Worm (Caenorhabditis elegans): ENCODE results near the gene pitr-3.
A peak's percentile ranks its signal among the peaks of the same experiment; 100 is the strongest.

pitr-3 gene

DNA sequence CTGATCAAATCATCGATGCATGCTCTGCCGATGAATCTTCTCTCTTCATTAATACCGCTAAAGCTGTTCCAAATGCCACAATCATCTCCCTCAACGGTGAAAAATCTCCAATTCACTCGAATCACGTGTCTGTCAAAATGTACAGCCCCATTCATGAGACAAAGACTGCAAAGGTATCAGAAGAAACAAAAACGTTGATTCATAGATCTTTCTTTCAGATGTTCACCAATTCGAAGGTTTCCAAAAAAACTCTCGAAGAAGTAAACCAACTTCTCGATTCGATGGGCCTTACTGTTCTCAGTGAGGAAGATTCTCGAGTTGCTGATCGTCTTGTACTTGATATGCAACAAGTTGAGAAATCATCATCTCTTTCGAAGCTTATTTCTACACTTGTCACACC lies 44.5 kb downstream of the pitr-3 start:
- TF ChIP-seq snpc-4 (tag; optimal IDR thresholded peaks at IDR 0.05), result no peak
- no peak for TF ChIP-seq peb-1 (tag; optimal IDR thresholded peaks at IDR 0.05)
- TF ChIP-seq sem-4 (tag; optimal IDR thresholded peaks at IDR 0.05), result no peak

DNA sequence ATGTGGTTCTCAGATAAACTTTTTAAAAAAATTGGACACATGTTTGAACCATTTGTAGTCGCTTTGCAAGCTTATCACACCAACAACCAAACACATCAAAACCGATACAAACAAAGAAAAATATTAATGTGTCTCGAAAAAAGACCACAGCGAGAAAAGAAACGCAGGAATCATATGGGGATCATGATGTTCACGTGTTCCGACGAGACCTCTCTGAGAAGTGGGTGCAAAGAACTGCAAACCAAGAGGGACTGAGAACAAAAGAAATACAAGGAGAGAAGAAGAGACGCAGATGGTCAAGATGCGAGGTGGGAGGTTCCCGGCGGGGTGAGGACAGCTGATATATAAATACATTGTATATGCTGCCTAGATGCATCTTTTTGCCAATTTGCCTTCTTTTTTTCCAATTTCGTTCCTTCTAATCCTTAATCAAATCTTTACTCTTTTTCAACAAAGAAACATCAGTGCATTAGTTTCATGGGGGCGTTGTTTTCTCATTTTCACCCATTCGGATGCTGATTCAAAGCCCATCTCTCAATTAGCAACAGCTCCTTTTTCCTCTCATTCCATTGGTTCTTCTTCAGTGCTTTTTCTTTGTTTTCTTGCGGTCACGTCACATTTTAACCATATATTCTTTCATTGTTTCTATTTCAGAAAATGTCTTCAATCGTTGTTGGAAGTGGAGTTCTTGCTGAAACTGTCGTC lies 45.4 kb downstream of the pitr-3 start, which contains the start of gene F21C10.10:
TSS of gene F21C10.10 (plus strand) at position 655 of the 705 bp plus-strand sequence.
- peak; percentile 93 for TF ChIP-seq sma-3 (GFP tag; optimal IDR thresholded peaks at IDR 0.05)
- TF ChIP-seq mdl-1 (tag; optimal IDR thresholded peaks at IDR 0.05), result peak; percentile 63 to 89
- no peak for TF ChIP-seq nhr-237 (tag; optimal IDR thresholded peaks at IDR 0.05)
- TF ChIP-seq unc-39 (tag; optimal IDR thresholded peaks at IDR 0.05), result no peak
- TF ChIP-seq nhr-129 (tag; optimal IDR thresholded peaks at IDR 0.05), result peak; percentile 88
- peak; percentile 72 for TF ChIP-seq blmp-1 (tag; optimal IDR thresholded peaks at IDR 0.05; ENCODE audit: insufficient read depth)
- TF ChIP-seq skn-1 (tag; optimal IDR thresholded peaks at IDR 0.05), result no peak
- TF ChIP-seq nhr-25 (tag; optimal IDR thresholded peaks at IDR 0.05), result peak; percentile 97
- peak; percentile 73 for TF ChIP-seq lin-13 (GFP tag; optimal IDR thresholded peaks at IDR 0.05)
- peak in 1 of 2 experiments; percentile 85 for TF ChIP-seq lsy-2 (tag; optimal IDR thresholded peaks at IDR 0.05)
- TF ChIP-seq nhr-6 (tag; optimal IDR thresholded peaks at IDR 0.05), result peak; percentile 85
- peak; percentile 96 for TF ChIP-seq nhr-21 (tag; optimal IDR thresholded peaks at IDR 0.05)
- TF ChIP-seq ceh-82 (tag; optimal IDR thresholded peaks at IDR 0.05), result no peak
- TF ChIP-seq nhr-12 (tag; optimal IDR thresholded peaks at IDR 0.05), result no peak
- TF ChIP-seq zag-1 (tag; optimal IDR thresholded peaks at IDR 0.05), result no peak
- TF ChIP-seq mab-5 (tag; optimal IDR thresholded peaks at IDR 0.05), result peak; percentile 17
- TF ChIP-seq fos-1 (tag; optimal IDR thresholded peaks at IDR 0.05), result peak; percentile 70
- TF ChIP-seq lin-11 (tag; optimal IDR thresholded peaks at IDR 0.05), result no peak
- peak; percentile 88 for TF ChIP-seq Y55F3AM.14 (GFP tag; optimal IDR thresholded peaks at IDR 0.05)
- no peak for TF ChIP-seq ceh-16 (tag; optimal IDR thresholded peaks at IDR 0.05)
- TF ChIP-seq snpc-4 (tag; optimal IDR thresholded peaks at IDR 0.05), result peak; percentile 68
- peak; percentile 73 for TF ChIP-seq gmeb-1 (tag; optimal IDR thresholded peaks at IDR 0.05)
- peak; percentile 99 for TF ChIP-seq sma-9 (GFP tag; optimal IDR thresholded peaks at IDR 0.05)
- peak; percentile 34 for TF ChIP-seq sma-9 (tag; optimal IDR thresholded peaks at IDR 0.05)
- TF ChIP-seq sem-4 (tag; optimal IDR thresholded peaks at IDR 0.05), result peak; percentile 77
- TF ChIP-seq unc-62 (GFP tag; optimal IDR thresholded peaks at IDR 0.05), result no peak
- peak; percentile 86 for TF ChIP-seq C34F6.9 (tag; optimal IDR thresholded peaks at IDR 0.05)
- TF ChIP-seq R02D3.7 (tag; optimal IDR thresholded peaks at IDR 0.05), result no peak
- TF ChIP-seq egl-27 (tag; optimal IDR thresholded peaks at IDR 0.05), result peak; percentile 85
- TF ChIP-seq unc-55 (GFP tag; optimal IDR thresholded peaks at IDR 0.05), result peak; percentile 29
- TF ChIP-seq nhr-23 (tag; optimal IDR thresholded peaks at IDR 0.05), result no peak
- peak; percentile 88 for TF ChIP-seq crh-2 (tag; optimal IDR thresholded peaks at IDR 0.05)
- TF ChIP-seq ztf-4 (tag; optimal IDR thresholded peaks at IDR 0.05), result peak; percentile 86
- TF ChIP-seq ama-1 (optimal IDR thresholded peaks at IDR 0.05), result no peak
- peak; percentile 96 for TF ChIP-seq F13H6.1 (tag; optimal IDR thresholded peaks at IDR 0.05)
- no peak for TF ChIP-seq lin-39 (tag; optimal IDR thresholded peaks at IDR 0.05)

DNA sequence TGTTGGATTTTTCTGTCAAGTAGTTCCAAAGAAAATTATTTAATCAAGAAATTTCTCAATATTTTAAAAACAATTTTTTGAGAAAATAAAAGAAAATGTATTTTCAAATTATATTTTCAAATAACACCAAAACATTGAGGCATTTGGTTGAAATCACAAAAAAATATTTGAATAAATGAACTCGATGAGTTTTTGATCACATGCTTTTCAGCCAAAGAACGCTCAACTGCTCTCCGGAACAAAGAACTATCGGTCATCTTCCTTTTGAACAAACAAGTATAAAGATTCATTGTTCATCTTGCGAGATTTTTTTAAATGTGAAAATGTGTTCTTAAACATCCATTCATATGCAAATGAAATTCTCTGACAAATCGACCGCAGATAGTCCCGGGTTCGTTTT lies 46.2 kb downstream of the pitr-3 start:
- no peak for TF ChIP-seq ztf-11 (tag; optimal IDR thresholded peaks at IDR 0.05)
- peak; percentile 20 for TF ChIP-seq C34F6.9 (tag; optimal IDR thresholded peaks at IDR 0.05)
- TF ChIP-seq R02D3.7 (tag; optimal IDR thresholded peaks at IDR 0.05), result no peak
- peak in 1 of 2 experiments; percentile 5 for TF ChIP-seq lsy-2 (tag; optimal IDR thresholded peaks at IDR 0.05)
- no peak for TF ChIP-seq mab-5 (tag; optimal IDR thresholded peaks at IDR 0.05)
- no peak for TF ChIP-seq fos-1 (tag; optimal IDR thresholded peaks at IDR 0.05)
- no peak for TF ChIP-seq ceh-16 (tag; optimal IDR thresholded peaks at IDR 0.05)
- TF ChIP-seq sma-9 (GFP tag; optimal IDR thresholded peaks at IDR 0.05), result peak; percentile 43
- TF ChIP-seq sma-9 (tag; optimal IDR thresholded peaks at IDR 0.05), result no peak
- TF ChIP-seq crh-2 (tag; optimal IDR thresholded peaks at IDR 0.05), result peak; percentile 13
- TF ChIP-seq nhr-11 (tag; optimal IDR thresholded peaks at IDR 0.05), result no peak

Measured in whole organism, L2 larva.